Worm (Caenorhabditis elegans) whole organism, L4 larva: Measurements from ENCODE around the gene ife-4.
A peak's percentile ranks its signal among the peaks of the same experiment; 100 is the strongest.

Experiments used
- F26F4.8 ChIP-seq: fragments of 200-800 bp; sonication (Bioruptor generic); conservative IDR thresholded peaks from 2 replicates; pipeline ENCODE4 v1.3.6; 2022; ENCODE audit warnings: missing genetic modification characterization, missing compliant biosample characterization
- F44E2.7 ChIP-seq: fragments of 200-800 bp; sonication (Bioruptor generic); IDR thresholded peaks from 2 replicates; pipeline ENCODE4 v2.1.2; 2022; ENCODE audit warnings: missing genetic modification characterization, missing compliant biosample characterization
- R02D3.7 ChIP-seq: fragments of 150-350 bp; sonication (generic microtip); optimal IDR thresholded peaks from 3 replicates; lab custom pipeline; 2014; ENCODE audit warnings: missing biosample characterization, missing genetic modification characterization
- T20F7.1 ChIP-seq: fragments of 200-800 bp; sonication (Bioruptor generic); optimal IDR thresholded peaks from 2 replicates; lab custom pipeline; 2018; ENCODE audit warnings: mild to moderate bottlenecking, missing genetic modification characterization, missing compliant biosample characterization
- Y75B8A.6 ChIP-seq: fragments of 200-800 bp; sonication (Bioruptor generic); IDR thresholded peaks from 2 replicates; pipeline ENCODE4 v1.3.6; 2022; ENCODE audit warnings: missing genetic modification reagents, missing genetic modification characterization, missing compliant biosample characterization
- ZK337.2 ChIP-seq: fragments of 200-800 bp; sonication (Bioruptor generic); IDR thresholded peaks from 2 replicates; pipeline ENCODE4 v1.3.6; 2022; ENCODE audit warnings: missing genetic modification reagents, missing genetic modification characterization, missing compliant biosample characterization
- ama-1 ChIP-seq: fragments of 150-350 bp; optimal IDR thresholded peaks from 2 replicates; lab custom pipeline; 2014; ENCODE audit warnings: inconsistent platforms, mixed read lengths
- attf-4 ChIP-seq: sonication (generic microtip); optimal IDR thresholded peaks from 3 replicates; lab custom pipeline; 2017; ENCODE audit warnings: missing biosample characterization, missing genetic modification characterization
- ces-1 ChIP-seq: fragments of 150-350 bp; sonication (generic microtip); optimal IDR thresholded peaks from 4 replicates; lab custom pipeline; 2014; ENCODE audit warnings: missing biosample characterization, missing genetic modification reagents, missing genetic modification characterization
- daf-12 ChIP-seq: fragments of 150-350 bp; optimal IDR thresholded peaks from 2 replicates; lab custom pipeline; 2014; ENCODE audit warnings: missing biosample characterization, missing genetic modification reagents, missing genetic modification characterization
- daf-16 ChIP-seq, 3 experiments: sonication (generic microtip); optimal IDR thresholded peaks; 2 replicates each; lab custom pipeline; 2016 to 2017; ENCODE audit warnings: missing genetic modification characterization in 3 of 3, missing genetic modification reagents in 3 of 3, mild to moderate bottlenecking in 2 of 3, missing compliant biosample characterization in 2 of 3, missing biosample characterization in 1 of 3, moderate library complexity in 1 of 3
- lin-1 ChIP-seq: fragments of 200-800 bp; sonication (Bioruptor generic); IDR thresholded peaks from 2 replicates; pipeline ENCODE4 v1.3.6; 2022; ENCODE audit warnings: missing genetic modification reagents, missing genetic modification characterization, missing compliant biosample characterization
- lin-15B ChIP-seq: fragments of 150-350 bp; sonication (generic microtip); optimal IDR thresholded peaks from 3 replicates; lab custom pipeline; 2014; ENCODE audit warnings: missing biosample characterization, missing genetic modification characterization
- lin-29 ChIP-seq: fragments of 200-800 bp; sonication (Bioruptor generic); IDR thresholded peaks from 2 replicates; pipeline ENCODE4 v1.3.6; 2022; ENCODE audit warnings: missing genetic modification reagents, missing genetic modification characterization, missing compliant biosample characterization
- mep-1 ChIP-seq: fragments of 150-350 bp; sonication (generic microtip); optimal IDR thresholded peaks from 3 replicates; lab custom pipeline; 2014; ENCODE audit warnings: missing biosample characterization, missing genetic modification characterization
- mes-2 ChIP-seq: sonication (generic microtip); optimal IDR thresholded peaks from 2 replicates; lab custom pipeline; 2016; ENCODE audit warnings: missing genotype, mild to moderate bottlenecking, missing genetic modification characterization, missing compliant biosample characterization; ENCODE audit not compliant: poor library complexity, severe bottlenecking
- mxl-2 ChIP-seq: fragments of 200-800 bp; sonication (Bioruptor generic); conservative IDR thresholded peaks from 2 replicates; pipeline ENCODE4 v1.3.6; 2022; ENCODE audit warnings: missing genetic modification reagents, missing genetic modification characterization, missing compliant biosample characterization
- mxl-3 ChIP-seq: fragments of 200-800 bp; sonication (Bioruptor generic); optimal IDR thresholded peaks from 2 replicates; lab custom pipeline; 2018; ENCODE audit warnings: mild to moderate bottlenecking, missing genetic modification characterization, missing compliant biosample characterization
- nhr-237 ChIP-seq: sonication (generic microtip); optimal IDR thresholded peaks from 2 replicates; lab custom pipeline; 2017; ENCODE audit warnings: missing biosample characterization, missing genetic modification characterization
- nhr-41 ChIP-seq: fragments of 200-800 bp; sonication (Bioruptor generic); IDR thresholded peaks from 2 replicates; pipeline ENCODE4 v1.3.6; 2022; ENCODE audit warnings: missing genetic modification reagents, missing genetic modification characterization, missing compliant biosample characterization
- php-3 ChIP-seq: fragments of 200-800 bp; sonication (Bioruptor generic); IDR thresholded peaks from 2 replicates; pipeline ENCODE4 v1.3.6; 2022; ENCODE audit warnings: missing genetic modification reagents, missing genetic modification characterization, missing compliant biosample characterization
- pqm-1 ChIP-seq: sonication (generic microtip); optimal IDR thresholded peaks from 2 replicates; lab custom pipeline; 2017; ENCODE audit warnings: missing biosample characterization, missing genetic modification characterization
- tra-1 ChIP-seq: fragments of 200-800 bp; sonication (Bioruptor generic); IDR thresholded peaks from 2 replicates; pipeline ENCODE4 v1.3.6; 2022; ENCODE audit warnings: missing genetic modification reagents, missing genetic modification characterization, missing compliant biosample characterization
- unc-130 ChIP-seq: sonication (generic microtip); optimal IDR thresholded peaks from 2 replicates; lab custom pipeline; 2016; ENCODE audit warnings: missing genetic modification reagents, missing genetic modification characterization, missing compliant biosample characterization

The ife-4 gene

DNA sequence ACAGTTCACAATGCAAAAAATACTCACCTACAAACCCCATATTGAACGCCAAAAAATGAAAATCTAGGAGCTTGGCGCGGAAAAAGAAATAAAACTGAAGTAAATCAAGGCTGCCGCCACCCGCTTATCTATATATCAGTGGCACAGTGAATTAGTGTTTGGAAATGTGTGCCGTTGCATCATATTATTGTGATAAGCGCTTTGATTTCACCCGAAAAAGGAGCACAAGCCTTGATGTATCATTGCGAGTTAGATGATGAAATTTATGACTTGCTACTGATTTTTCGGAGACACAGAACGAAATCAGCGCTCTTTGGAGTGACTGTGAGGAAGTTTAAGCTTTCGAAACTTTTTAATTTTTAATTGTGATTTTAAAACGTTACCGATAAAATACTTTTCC lies 44.4 kb downstream of the ife-4 start, which contains the start of the genes R193.2 and R193.6 (continued):
- no peak for TF ChIP-seq unc-130 (GFP tag; lab: Kevin White, UChicago)
- no peak for TF ChIP-seq daf-16 (GFP tag; optimal IDR thresholded peaks at IDR 0.05; lab: Kevin White, UChicago)
- peak; percentile 68 for TF ChIP-seq daf-16 (tag; optimal IDR thresholded peaks at IDR 0.05; lab: Kevin White, UChicago)
- peak; percentile 85 for TF ChIP-seq pqm-1
- no peak for TF ChIP-seq F26F4.8 (GFP tag; lab: Robert Waterston, UW)
- TF ChIP-seq ama-1, result no peak
- TF ChIP-seq ZK337.2, result no peak
- no peak for TF ChIP-seq ces-1 (GFP tag; lab: Kevin White, UChicago)
- TF ChIP-seq Y75B8A.6 (GFP tag; lab: Robert Waterston, UW), result no peak
- TF ChIP-seq lin-29 (GFP tag; lab: Robert Waterston, UW), result no peak
- TF ChIP-seq mes-2 (tag; lab: Kevin White, UChicago), result no peak
- no peak for TF ChIP-seq nhr-41 (GFP tag; lab: Robert Waterston, UW)
- TF ChIP-seq tra-1 (GFP tag; lab: Robert Waterston, UW), result no peak
- no peak for TF ChIP-seq R02D3.7
- TF ChIP-seq mep-1 (tag; lab: Kevin White, UChicago), result peak; percentile 44
- TF ChIP-seq lin-15B (tag; lab: Kevin White, UChicago), result no peak
- no peak for TF ChIP-seq F44E2.7 (GFP tag; lab: Robert Waterston, UW)
- TF ChIP-seq lin-1 (GFP tag; lab: Robert Waterston, UW), result no peak
- TF ChIP-seq nhr-237 (tag; lab: Kevin White, UChicago), result no peak
- no peak for TF ChIP-seq attf-4 (tag; lab: Kevin White, UChicago)
- no peak for TF ChIP-seq mxl-2 (GFP tag; lab: Robert Waterston, UW)

DNA sequence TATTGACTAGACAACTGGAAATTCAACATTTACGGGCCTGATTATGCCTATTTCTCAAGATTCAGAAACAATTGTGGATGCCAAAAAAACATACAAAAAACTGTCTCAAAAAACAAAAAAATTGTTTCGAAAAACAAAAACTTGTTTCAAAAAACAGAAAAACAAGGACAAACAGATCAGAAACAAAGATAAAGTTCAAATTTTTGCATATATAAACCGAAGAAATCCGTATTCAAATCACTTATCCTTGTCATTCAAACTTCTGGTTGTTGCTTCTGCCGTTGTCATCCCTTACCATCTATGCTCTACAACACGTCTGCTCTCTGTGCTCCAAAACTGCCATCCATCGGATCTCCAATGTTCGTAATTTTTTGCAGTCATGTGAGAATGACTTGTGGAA lies 50.6 kb downstream of the ife-4 start, which contains the start of gene R193.1:
TSS of gene R193.1 (plus strand) at position 301 of the 400 bp plus-strand sequence.
- TF ChIP-seq T20F7.1 (GFP tag; lab: Kevin White, UChicago), result no peak
- TF ChIP-seq ama-1, result no peak
- no peak for TF ChIP-seq daf-12
- no peak for TF ChIP-seq unc-130 (GFP tag; lab: Kevin White, UChicago)
- TF ChIP-seq mxl-3 (GFP tag; lab: Kevin White, UChicago), result no peak
- no peak for TF ChIP-seq php-3
